Fruit fly (Drosophila melanogaster) whole organism, prepupa: ENCODE measurements around the gene CG1105.

Source experiments
- Blimp-1 ChIP-seq: fragments of 200-800 bp; sonication (Bioruptor generic); optimal IDR thresholded peaks from 3 replicates; lab custom pipeline; 2017; ENCODE audit warnings: missing biosample characterization, missing genetic modification characterization, mild to moderate bottlenecking, moderate library complexity, missing genetic modification reagents
- CG10631 ChIP-seq: fragments of 200-800 bp; sonication (Bioruptor generic); optimal IDR thresholded peaks from 2 replicates; lab custom pipeline; 2016; ENCODE audit warnings: missing biosample characterization, missing genetic modification characterization
- CG11294 ChIP-seq: fragments of 200-800 bp; sonication (Bioruptor generic); IDR thresholded peaks from 2 replicates; pipeline ENCODE4 v1.3.6; 2022; ENCODE audit warnings: missing biosample characterization, missing genetic modification characterization
- CG11762 ChIP-seq: fragments of 200-800 bp; sonication (Bioruptor generic); optimal IDR thresholded peaks from 3 replicates; lab custom pipeline; 2016; ENCODE audit warnings: missing biosample characterization, missing genetic modification characterization; ENCODE audit not compliant: insufficient read depth
- CG11902 ChIP-seq: fragments of 200-800 bp; sonication (Bioruptor generic); optimal IDR thresholded peaks from 3 replicates; lab custom pipeline; 2016; ENCODE audit warnings: missing biosample characterization, missing genetic modification characterization
- CG3032 ChIP-seq: fragments of 200-800 bp; optimal IDR thresholded peaks from 2 replicates; lab custom pipeline; 2019; ENCODE audit warnings: missing biosample characterization, mild to moderate bottlenecking, missing genetic modification characterization, moderate library complexity
- CG31627 ChIP-seq: fragments of 200-800 bp; sonication (Bioruptor generic); optimal IDR thresholded peaks from 3 replicates; lab custom pipeline; 2016; ENCODE audit warnings: missing biosample characterization, missing genetic modification characterization
- CG32006 ChIP-seq: fragments of 200-800 bp; sonication (Bioruptor generic); optimal IDR thresholded peaks from 3 replicates; lab custom pipeline; 2017; ENCODE audit warnings: missing biosample characterization, mild to moderate bottlenecking, missing genetic modification characterization
- CG34406 ChIP-seq: fragments of 200-800 bp; sonication (Bioruptor generic); optimal IDR thresholded peaks from 3 replicates; lab custom pipeline; 2016; ENCODE audit warnings: missing biosample characterization, missing genetic modification characterization
- CG3919 ChIP-seq: fragments of 200-800 bp; sonication (Bioruptor generic); optimal IDR thresholded peaks from 3 replicates; lab custom pipeline; 2016; ENCODE audit warnings: missing biosample characterization, missing genetic modification characterization
- CG4318 ChIP-seq: fragments of 200-800 bp; sonication (Bioruptor generic); optimal IDR thresholded peaks from 3 replicates; lab custom pipeline; 2017; ENCODE audit warnings: missing biosample characterization, mild to moderate bottlenecking, missing genetic modification characterization
- CG6276 ChIP-seq: fragments of 200-800 bp; sonication (Bioruptor generic); optimal IDR thresholded peaks from 2 replicates; lab custom pipeline; 2017; ENCODE audit warnings: missing biosample characterization, mild to moderate bottlenecking, missing genetic modification characterization
- CG6792 ChIP-seq: fragments of 200-800 bp; sonication (Bioruptor generic); optimal IDR thresholded peaks from 3 replicates; lab custom pipeline; 2016; ENCODE audit warnings: missing biosample characterization, missing genetic modification characterization
- CG6808 ChIP-seq: fragments of 200-800 bp; sonication (Bioruptor generic); optimal IDR thresholded peaks from 3 replicates; lab custom pipeline; 2017; ENCODE audit warnings: missing biosample characterization, missing genetic modification characterization, mild to moderate bottlenecking, moderate library complexity, missing genetic modification reagents
- CG6854 ChIP-seq: fragments of 200-800 bp; sonication (Bioruptor generic); optimal IDR thresholded peaks from 2 replicates; lab custom pipeline; 2017; ENCODE audit warnings: missing biosample characterization, mild to moderate bottlenecking, missing genetic modification characterization
- CG7368 ChIP-seq: fragments of 200-800 bp; sonication (Bioruptor generic); optimal IDR thresholded peaks from 3 replicates; lab custom pipeline; 2016; ENCODE audit warnings: missing biosample characterization, missing genetic modification characterization
- CG8119 ChIP-seq: fragments of 200-800 bp; sonication (Bioruptor generic); IDR thresholded peaks from 3 replicates; pipeline ENCODE4 v1.3.6; 2022; ENCODE audit warnings: missing biosample characterization, missing genetic modification characterization
- CG8319 ChIP-seq: fragments of 200-800 bp; sonication (Bioruptor generic); optimal IDR thresholded peaks from 3 replicates; lab custom pipeline; 2016; ENCODE audit warnings: missing biosample characterization, missing genetic modification characterization
- CG8632 ChIP-seq: fragments of 200-800 bp; sonication (Bioruptor generic); optimal IDR thresholded peaks from 3 replicates; lab custom pipeline; 2016; ENCODE audit warnings: missing biosample characterization, missing genetic modification characterization
- CG9139 ChIP-seq: fragments of 200-800 bp; sonication (Bioruptor generic); optimal IDR thresholded peaks from 3 replicates; lab custom pipeline; 2017; ENCODE audit warnings: missing biosample characterization, mild to moderate bottlenecking, missing genetic modification characterization
- Eip75B ChIP-seq: fragments of 200-800 bp; sonication (Bioruptor generic); optimal IDR thresholded peaks from 3 replicates; lab custom pipeline; 2016; ENCODE audit warnings: missing biosample characterization, missing genetic modification characterization
- Eip78C ChIP-seq: fragments of 200-800 bp; sonication (Bioruptor generic); peaks from one replicate; lab custom pipeline; 2016; ENCODE audit warnings: missing biosample characterization, missing genetic modification characterization
- Eip93F ChIP-seq: fragments of 200-800 bp; sonication (Bioruptor generic); optimal IDR thresholded peaks from 2 replicates; lab custom pipeline; 2016; ENCODE audit warnings: missing biosample characterization, mild to moderate bottlenecking, missing genetic modification characterization
- Ets21C ChIP-seq: fragments of 200-800 bp; sonication (Bioruptor generic); optimal IDR thresholded peaks from 3 replicates; lab custom pipeline; 2016; ENCODE audit warnings: missing biosample characterization, missing genetic modification characterization
- Ets96B ChIP-seq: fragments of 200-800 bp; optimal IDR thresholded peaks from 2 replicates; lab custom pipeline; 2019; ENCODE audit warnings: missing biosample characterization, mild to moderate bottlenecking, missing genetic modification characterization, moderate library complexity
- Gug ChIP-seq: fragments of 200-800 bp; sonication (Bioruptor generic); IDR thresholded peaks from 2 replicates; pipeline ENCODE4 v1.3.6; 2022; ENCODE audit warnings: missing biosample characterization, missing genetic modification characterization
- Hr38 ChIP-seq: sonication (Bioruptor generic); optimal IDR thresholded peaks from 2 replicates; lab custom pipeline; 2016; ENCODE audit warnings: missing biosample characterization, missing genetic modification characterization
- Hr39 ChIP-seq: fragments of 200-800 bp; sonication (Bioruptor generic); optimal IDR thresholded peaks from 2 replicates; lab custom pipeline; 2016; ENCODE audit warnings: missing biosample characterization, missing genetic modification characterization
- Lpt ChIP-seq: fragments of 200-800 bp; sonication (Bioruptor generic); optimal IDR thresholded peaks from 3 replicates; lab custom pipeline; 2016; ENCODE audit warnings: missing biosample characterization, missing genetic modification characterization
- Sox102F ChIP-seq: fragments of 200-800 bp; sonication (Bioruptor generic); optimal IDR thresholded peaks from 2 replicates; lab custom pipeline; 2016; ENCODE audit warnings: missing biosample characterization, mild to moderate bottlenecking, missing genetic modification characterization
- Sox15 ChIP-seq: fragments of 200-800 bp; sonication (Bioruptor generic); optimal IDR thresholded peaks from 3 replicates; lab custom pipeline; 2016; ENCODE audit warnings: missing biosample characterization, missing genetic modification characterization
- achi ChIP-seq: fragments of 200-800 bp; sonication (Bioruptor generic); optimal IDR thresholded peaks from 3 replicates; lab custom pipeline; 2016; ENCODE audit warnings: missing biosample characterization, missing genetic modification characterization
- acj6 ChIP-seq: fragments of 200-800 bp; sonication (Bioruptor generic); optimal IDR thresholded peaks from 3 replicates; lab custom pipeline; 2016; ENCODE audit warnings: missing biosample characterization, missing genetic modification characterization
- cyc ChIP-seq: fragments of 200-800 bp; sonication (Bioruptor generic); optimal IDR thresholded peaks from 3 replicates; lab custom pipeline; 2016; ENCODE audit warnings: missing biosample characterization, missing genetic modification characterization
- dac ChIP-seq: fragments of 200-800 bp; sonication (Bioruptor generic); optimal IDR thresholded peaks from 2 replicates; lab custom pipeline; 2017; ENCODE audit warnings: missing biosample characterization, mild to moderate bottlenecking, missing genetic modification characterization
- dsx ChIP-seq: fragments of 200-800 bp; optimal IDR thresholded peaks from 3 replicates; lab custom pipeline; 2019; ENCODE audit warnings: missing biosample characterization, mild to moderate bottlenecking, missing genetic modification characterization, moderate library complexity; ENCODE audit not compliant: poor library complexity, severe bottlenecking
- eg ChIP-seq: fragments of 200-800 bp; sonication (Bioruptor generic); IDR thresholded peaks from 3 replicates; pipeline ENCODE4 v1.3.6; 2022; ENCODE audit warnings: missing biosample characterization, missing genetic modification characterization
- esn ChIP-seq: fragments of 200-800 bp; sonication (Bioruptor generic); optimal IDR thresholded peaks from 2 replicates; lab custom pipeline; 2016; ENCODE audit warnings: missing biosample characterization, mild to moderate bottlenecking, missing genetic modification characterization, moderate library complexity
- fd85E ChIP-seq: fragments of 200-800 bp; sonication (Bioruptor generic); optimal IDR thresholded peaks from 3 replicates; lab custom pipeline; 2016; ENCODE audit warnings: missing biosample characterization, missing genetic modification characterization
- lz ChIP-seq: fragments of 200-800 bp; sonication (Bioruptor generic); optimal IDR thresholded peaks from 3 replicates; lab custom pipeline; 2016; ENCODE audit warnings: missing biosample characterization, missing genetic modification characterization
- net ChIP-seq: fragments of 200-800 bp; sonication (Bioruptor generic); optimal IDR thresholded peaks from 3 replicates; lab custom pipeline; 2016; ENCODE audit warnings: missing biosample characterization, missing genetic modification characterization
- salr ChIP-seq, 2 experiments: fragments of 200-800 bp; sonication (Bioruptor generic); optimal IDR thresholded peaks; 3 replicates each; lab custom pipeline; 2016 to 2018; ENCODE audit warnings: missing biosample characterization in 2 of 2, missing genetic modification characterization in 2 of 2, mild to moderate bottlenecking in 1 of 2
- spab ChIP-seq: fragments of 200-800 bp; sonication (Bioruptor generic); optimal IDR thresholded peaks from 2 replicates; lab custom pipeline; 2017; ENCODE audit warnings: missing biosample characterization, mild to moderate bottlenecking, missing genetic modification characterization, missing genetic modification reagents
- ss ChIP-seq, 2 experiments: fragments of 200-800 bp; sonication (Bioruptor generic); optimal IDR thresholded peaks; 2 replicates in 1 of 2; 3 replicates in 1 of 2; lab custom pipeline; 2017 to 2018; ENCODE audit warnings: mild to moderate bottlenecking in 2 of 2, missing biosample characterization in 2 of 2, missing genetic modification characterization in 2 of 2, moderate library complexity in 1 of 2
- svp ChIP-seq: fragments of 200-800 bp; sonication (Bioruptor generic); peaks from one replicate; lab custom pipeline; 2016; ENCODE audit warnings: missing biosample characterization, missing genetic modification characterization
- topi ChIP-seq: fragments of 200-800 bp; sonication (Bioruptor generic); optimal IDR thresholded peaks from 3 replicates; lab custom pipeline; 2016; ENCODE audit warnings: missing biosample characterization, missing genetic modification characterization
- vri ChIP-seq: fragments of 200-800 bp; sonication (Bioruptor generic); optimal IDR thresholded peaks from 3 replicates; lab custom pipeline; 2016; ENCODE audit warnings: missing biosample characterization, mild to moderate bottlenecking, missing genetic modification characterization

Gene CG1105

dm6 chr3R:7109760-7110303, 42.9 kb upstream of the CG1105 start:
- TF ChIP-seq ss (GFP tag; optimal IDR thresholded peaks at IDR 0.05; lab: Kevin White, UChicago) (peak in 1 of 2 experiments; percentile 44), vri (GFP tag; lab: Kevin White, UChicago) (peak; percentile 81), CG6276 (GFP tag; lab: Kevin White, UChicago) (peak; percentile 23), CG34406 (no peak), CG8119 (GFP tag; lab: Robert Waterston, UW) (peak; percentile 31; the same call in 1 of the 3 replicates), CG6792 (no peak), Eip78C (peak; percentile 74), topi (GFP tag; lab: Kevin White, UChicago) (no peak), Blimp-1 (GFP tag; lab: Kevin White, UChicago) (peak; percentile 56), dsx (peak; percentile 64), Hr39 (GFP tag; lab: Kevin White, UChicago) (no peak), Sox102F (peak; percentile 47), spab (GFP tag; lab: Kevin White, UChicago) (peak; percentile 17), cyc (no peak), CG3032 (tag; lab: Kevin White, UChicago) (peak; percentile 16), Sox15 (no peak), CG6808 (GFP tag; lab: Kevin White, UChicago) (peak; percentile 49), achi (GFP tag; lab: Kevin White, UChicago) (no peak), CG6854 (GFP tag; lab: Kevin White, UChicago) (peak; percentile 87), svp (GFP tag; lab: Kevin White, UChicago) (no peak), Lpt (peak; percentile 24), Ets96B (tag; lab: Kevin White, UChicago) (no peak)

dm6 chr3R:7108589-7109312, 41.8 kb upstream of the CG1105 start:
- peak; percentile 93 for TF ChIP-seq spab (GFP tag; lab: Kevin White, UChicago)
- peak; percentile 95 for TF ChIP-seq CG4318 (GFP tag; lab: Kevin White, UChicago)
- no peak for TF ChIP-seq Gug (GFP tag; lab: Robert Waterston, UW)
- peak; percentile 98 for TF ChIP-seq CG31627 (GFP tag; lab: Kevin White, UChicago)
- peak; percentile 71 for TF ChIP-seq Eip93F
- peak; percentile 85 for TF ChIP-seq CG9139 (GFP tag; lab: Kevin White, UChicago)
- peak; percentile 97 for TF ChIP-seq Lpt
- peak; percentile 96 for TF ChIP-seq CG34406
- TF ChIP-seq CG32006 (GFP tag; lab: Kevin White, UChicago) = peak; percentile 98
- TF ChIP-seq Ets21C (GFP tag; lab: Kevin White, UChicago) = peak; percentile 94
- peak; percentile 98 for TF ChIP-seq esn (GFP tag; lab: Kevin White, UChicago)
- TF ChIP-seq fd85E (GFP tag; lab: Kevin White, UChicago) = peak; percentile 85
- TF ChIP-seq achi (GFP tag; lab: Kevin White, UChicago) = peak; percentile 96
- TF ChIP-seq CG11294 (GFP tag; lab: Robert Waterston, UW) = no peak
- peak; percentile 97 for TF ChIP-seq CG10631
- TF ChIP-seq salr (GFP tag; optimal IDR thresholded peaks at IDR 0.05; lab: Kevin White, UChicago) = peak; percentile 73 to 99
- peak; percentile 96 for TF ChIP-seq net (GFP tag; lab: Kevin White, UChicago)
- TF ChIP-seq CG8319 (GFP tag; lab: Kevin White, UChicago) = peak; percentile 92
- TF ChIP-seq CG11762 (GFP tag; lab: Kevin White, UChicago) = peak; percentile 96
- peak; percentile 90 for TF ChIP-seq Sox15
- TF ChIP-seq CG6854 (GFP tag; lab: Kevin White, UChicago) = peak; percentile 84
- peak; percentile 97 for TF ChIP-seq lz (GFP tag; lab: Kevin White, UChicago)
- TF ChIP-seq CG8632 (GFP tag; lab: Kevin White, UChicago) = peak; percentile 95
- TF ChIP-seq cyc = peak; percentile 97
- TF ChIP-seq CG11902 = peak; percentile 88
- TF ChIP-seq dsx = peak; percentile 94
- peak; percentile 97 for TF ChIP-seq Hr39 (GFP tag; lab: Kevin White, UChicago)
- TF ChIP-seq Eip75B = peak; percentile 96
- no peak for TF ChIP-seq eg
- TF ChIP-seq CG6792 = peak; percentile 93
- TF ChIP-seq CG3919 (GFP tag; lab: Kevin White, UChicago) = peak; percentile 97
- TF ChIP-seq CG7368 = peak; percentile 92
- TF ChIP-seq Ets96B (tag; lab: Kevin White, UChicago) = peak; percentile 96
- TF ChIP-seq acj6 (GFP tag; lab: Kevin White, UChicago) = peak; percentile 96
- TF ChIP-seq Hr38 (GFP tag; lab: Kevin White, UChicago) = peak; percentile 82
- TF ChIP-seq dac (GFP tag; lab: Kevin White, UChicago) = peak; percentile 74
